Worm (Caenorhabditis elegans) whole organism, L4/young adult: ENCODE results near the gene sftb-2.

Experiments used
- W03F9.2 ChIP-seq: fragments of 150-350 bp; optimal IDR thresholded peaks from 2 replicates; lab custom pipeline; 2014; ENCODE audit warnings: missing biosample characterization, missing genetic modification characterization
- dao-5 ChIP-seq: sonication (generic microtip); optimal IDR thresholded peaks from 2 replicates; lab custom pipeline; 2016; ENCODE audit warnings: missing genotype, missing genetic modification characterization, moderate library complexity, missing compliant biosample characterization
- him-1 ChIP-seq: sonication (generic microtip); optimal IDR thresholded peaks from 2 replicates; lab custom pipeline; 2016; ENCODE audit warnings: missing genotype, missing genetic modification reagents, missing genetic modification characterization, missing compliant biosample characterization

Gene sftb-2

DNA sequence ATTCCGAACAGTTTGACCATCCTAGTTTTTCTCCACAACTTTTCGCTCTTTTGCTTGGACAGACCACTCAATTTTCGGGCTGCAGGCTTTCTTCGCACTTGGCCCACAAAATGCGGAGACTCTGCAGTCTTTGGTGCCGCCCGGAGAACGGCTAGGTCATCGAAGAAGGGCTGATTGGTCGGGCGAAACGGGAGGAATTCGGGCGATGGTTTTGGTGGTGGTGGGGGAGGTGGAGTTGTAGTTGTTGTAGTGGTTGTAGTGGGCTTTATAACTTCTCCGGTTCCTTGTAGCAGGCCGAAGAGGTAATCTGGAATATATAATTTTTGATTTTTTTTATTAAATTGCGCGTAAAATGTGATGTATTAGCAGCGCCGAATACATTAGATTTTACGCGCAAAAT, 9.6 kb downstream of the sftb-2 start:
- no peak for TF ChIP-seq him-1 (tag; lab: Kevin White, UChicago)
- TF ChIP-seq W03F9.2 (tag; lab: Kevin White, UChicago): no peak
- no peak for TF ChIP-seq dao-5 (tag; lab: Kevin White, UChicago)

DNA sequence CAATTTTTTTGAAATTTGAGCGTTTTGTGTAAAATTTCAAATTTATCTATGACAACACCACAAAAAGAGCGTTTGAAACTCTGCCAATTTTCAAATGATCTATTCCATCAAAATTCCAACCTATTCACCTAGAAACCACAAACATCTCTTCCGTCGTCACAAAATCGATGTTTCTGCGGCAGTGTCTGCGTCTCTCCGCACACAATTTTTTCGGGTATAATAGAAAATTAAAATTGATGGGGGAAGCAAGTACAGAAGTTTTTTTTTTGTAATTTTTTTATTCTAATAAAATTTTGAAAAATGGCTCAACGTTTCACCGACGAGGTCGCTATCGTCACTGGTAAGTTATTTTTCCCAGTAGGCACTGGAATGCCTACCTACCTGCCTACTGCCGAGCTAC, 10.6 kb downstream of the sftb-2 start, which contains the start of gene W03F9.9:
Gene W03F9.9, plus strand, starts transcription at position 301 of the 400 bp plus-strand sequence.
- TF ChIP-seq him-1 (tag; lab: Kevin White, UChicago) (no peak), W03F9.2 (tag; lab: Kevin White, UChicago) (no peak), dao-5 (tag; lab: Kevin White, UChicago) (no peak)

DNA sequence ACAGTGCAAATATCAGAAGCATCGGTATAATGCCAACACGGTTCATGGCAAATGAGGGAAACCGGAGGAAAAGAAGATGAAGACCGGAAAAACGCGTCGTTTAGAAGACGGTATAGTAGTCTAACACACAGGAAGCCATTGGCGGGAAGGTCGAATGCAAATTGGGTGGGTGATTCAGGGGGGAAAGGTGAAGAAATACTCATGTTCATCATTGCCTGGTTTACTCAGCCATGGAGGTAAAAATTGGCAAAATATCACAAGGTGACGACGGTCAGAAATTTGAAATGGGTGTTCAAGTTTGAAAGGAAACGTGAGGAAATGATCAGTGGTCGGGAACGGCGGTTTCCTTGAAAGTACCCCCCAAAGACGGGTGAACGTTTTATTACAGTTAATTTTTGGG, 13.2 kb downstream of the sftb-2 start, which contains the start of gene W03F9.11:
Gene W03F9.11, minus strand, starts transcription at position 101 of the 400 bp plus-strand sequence.
- TF ChIP-seq him-1 (tag; lab: Kevin White, UChicago) (no peak), dao-5 (tag; lab: Kevin White, UChicago) (no peak), W03F9.2 (tag; lab: Kevin White, UChicago) (no peak)

DNA sequence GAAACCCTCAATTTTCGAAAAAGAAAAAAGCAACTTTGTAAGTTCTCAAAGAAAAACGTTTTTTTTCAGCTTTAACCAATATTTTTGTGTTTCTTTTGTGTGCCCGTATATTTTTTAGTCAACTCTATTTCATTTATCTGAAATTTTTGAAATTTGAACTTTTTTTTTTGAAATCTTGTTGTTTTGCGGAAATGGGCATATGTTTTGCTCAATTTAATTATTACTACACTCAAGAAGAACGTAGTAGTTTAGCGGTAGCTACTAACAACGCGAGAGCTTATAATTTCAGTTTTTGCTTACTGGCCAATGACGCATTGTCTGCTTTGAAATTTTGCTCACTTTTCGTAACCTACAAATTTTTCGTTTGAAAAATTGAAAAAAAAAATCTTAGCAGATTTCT, 16.8 kb downstream of the sftb-2 start, which contains the start of gene srh-82:
Gene srh-82, plus strand, starts transcription at position 301 of the 400 bp plus-strand sequence.
- TF ChIP-seq W03F9.2 (tag; lab: Kevin White, UChicago) (no peak), him-1 (tag; lab: Kevin White, UChicago) (no peak), dao-5 (tag; lab: Kevin White, UChicago) (no peak)

DNA sequence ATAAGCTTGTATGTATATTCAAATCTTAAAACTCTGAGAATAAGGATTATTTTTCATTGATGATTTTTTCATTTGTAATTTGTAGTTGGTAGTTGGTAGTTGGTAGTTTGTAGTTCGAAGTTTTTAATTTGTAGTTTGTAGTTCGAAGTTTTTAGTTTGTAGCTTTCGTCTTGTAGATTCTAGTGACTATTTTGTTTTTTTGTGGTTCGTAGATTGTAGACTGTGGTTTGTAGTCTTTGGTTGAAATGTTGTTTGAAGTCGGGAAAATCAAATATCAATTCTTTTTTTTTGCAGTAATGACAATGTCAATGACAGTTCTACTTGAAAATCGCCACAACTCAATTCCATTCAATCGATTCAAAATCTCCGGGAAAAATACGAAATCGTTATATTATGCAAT, 17.7 kb downstream of the sftb-2 start:
- TF ChIP-seq W03F9.2 (tag; lab: Kevin White, UChicago) (no peak), him-1 (tag; lab: Kevin White, UChicago) (no peak), dao-5 (tag; lab: Kevin White, UChicago) (no peak)

DNA sequence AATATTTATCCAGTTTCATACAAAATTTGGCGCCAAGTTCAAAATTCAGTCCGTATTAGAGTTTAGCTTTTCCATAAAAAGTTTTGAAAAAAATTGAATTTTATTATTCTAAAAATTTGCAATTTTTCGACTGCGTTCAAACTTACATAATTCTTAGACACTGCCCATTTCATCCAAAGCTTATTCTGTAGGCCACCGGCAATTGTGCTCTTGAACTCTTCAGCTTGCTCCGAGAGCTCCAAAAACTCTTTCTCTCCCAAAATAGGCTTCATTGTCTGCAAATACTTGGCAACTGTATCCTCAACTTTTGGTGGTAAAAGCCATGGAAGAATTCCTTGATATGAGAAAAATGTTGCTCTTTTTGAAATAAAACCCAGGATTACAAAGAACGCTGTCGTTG, 22.0 kb downstream of the sftb-2 start:
- TF ChIP-seq W03F9.2 (tag; lab: Kevin White, UChicago) (no peak), dao-5 (tag; lab: Kevin White, UChicago) (no peak), him-1 (tag; lab: Kevin White, UChicago) (no peak)

DNA sequence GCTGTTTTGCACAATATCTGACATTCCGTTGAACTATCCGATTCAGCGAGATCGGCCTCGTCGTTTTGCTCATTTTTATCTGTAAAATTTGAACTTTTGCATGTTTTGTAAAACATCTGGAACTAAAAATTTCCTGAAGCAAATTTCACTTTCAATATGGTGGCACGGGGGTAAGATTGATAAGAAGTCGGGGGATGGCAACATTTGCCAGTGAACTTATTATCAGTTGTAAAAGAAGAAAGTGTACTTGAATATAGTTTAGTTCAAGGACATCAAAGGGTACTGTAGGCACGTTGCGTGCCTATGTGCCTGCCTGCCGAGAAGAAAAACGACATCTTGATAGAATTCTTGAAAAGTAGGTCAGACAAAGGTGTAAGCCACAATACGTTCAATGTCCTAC, 23.3 kb downstream of the sftb-2 start, which contains the start of gene W03F9.4:
Gene W03F9.4, minus strand, starts transcription at position 79 of the 400 bp plus-strand sequence.
- TF ChIP-seq him-1 (tag; lab: Kevin White, UChicago) (no peak), dao-5 (tag; lab: Kevin White, UChicago) (no peak), W03F9.2 (tag; lab: Kevin White, UChicago) (no peak)

DNA sequence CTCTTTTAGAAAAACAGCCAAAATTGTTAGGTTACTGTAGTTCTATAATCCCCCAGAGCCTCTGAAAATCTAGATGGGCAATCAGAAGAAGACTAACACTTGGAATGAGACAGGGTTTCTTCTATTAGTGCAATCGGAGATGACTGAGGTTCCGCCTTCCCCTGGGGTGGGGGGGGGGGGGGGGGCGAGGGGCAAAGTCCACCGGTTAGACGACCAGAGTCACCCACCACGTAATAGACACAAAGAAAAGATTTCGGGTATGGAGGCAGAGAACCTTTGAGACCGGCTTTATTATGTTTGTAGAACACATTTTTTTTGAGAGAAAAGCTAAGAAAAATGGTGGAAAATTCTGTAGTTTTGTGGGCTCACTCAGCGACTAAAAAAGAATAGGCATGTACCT, 24.1 kb downstream of the sftb-2 start:
- TF ChIP-seq dao-5 (tag; lab: Kevin White, UChicago): no peak
- TF ChIP-seq W03F9.2 (tag; lab: Kevin White, UChicago): no peak
- no peak for TF ChIP-seq him-1 (tag; lab: Kevin White, UChicago)

DNA sequence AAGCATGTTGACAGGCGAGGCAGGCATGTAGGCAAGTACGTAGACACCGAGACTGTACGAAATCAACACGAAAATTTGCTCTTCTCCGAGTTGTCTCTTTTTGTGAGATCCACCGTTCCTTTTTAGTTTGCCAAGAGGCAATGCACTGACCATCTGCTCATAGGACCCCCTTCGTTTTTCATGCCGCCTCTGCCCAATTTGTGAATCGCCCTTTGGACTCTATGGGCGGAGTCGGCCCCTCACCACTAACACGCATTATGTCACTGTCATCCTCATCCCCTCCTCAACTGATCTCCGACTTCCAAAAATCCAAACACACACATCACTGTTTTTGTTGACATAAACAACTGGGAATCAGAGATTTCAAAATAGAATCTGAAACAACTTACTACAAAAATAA, 25.8 kb downstream of the sftb-2 start:
- TF ChIP-seq him-1 (tag; lab: Kevin White, UChicago): no peak
- TF ChIP-seq W03F9.2 (tag; lab: Kevin White, UChicago): no peak
- TF ChIP-seq dao-5 (tag; lab: Kevin White, UChicago): no peak

DNA sequence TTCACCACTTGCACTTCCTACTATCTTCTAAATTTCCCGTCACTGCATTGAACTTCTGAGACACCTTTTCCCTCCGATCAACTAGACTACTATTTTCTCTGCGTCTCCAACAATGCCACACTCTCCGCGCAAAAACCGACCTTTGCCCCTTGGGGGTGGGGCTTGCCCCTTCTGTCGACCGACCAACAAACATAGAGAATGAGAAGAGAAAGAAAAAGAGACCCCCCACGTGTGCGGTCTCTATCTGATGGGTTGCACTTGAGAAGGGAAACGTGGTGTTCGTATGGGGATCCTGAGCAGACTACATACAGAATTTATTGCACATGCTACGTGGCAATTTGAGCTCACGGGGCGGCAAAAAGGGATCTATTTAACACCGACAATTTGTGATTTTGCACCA, 27.2 kb downstream of the sftb-2 start:
- TF ChIP-seq dao-5 (tag; lab: Kevin White, UChicago) (no peak), him-1 (tag; lab: Kevin White, UChicago) (no peak), W03F9.2 (tag; lab: Kevin White, UChicago) (no peak)

DNA sequence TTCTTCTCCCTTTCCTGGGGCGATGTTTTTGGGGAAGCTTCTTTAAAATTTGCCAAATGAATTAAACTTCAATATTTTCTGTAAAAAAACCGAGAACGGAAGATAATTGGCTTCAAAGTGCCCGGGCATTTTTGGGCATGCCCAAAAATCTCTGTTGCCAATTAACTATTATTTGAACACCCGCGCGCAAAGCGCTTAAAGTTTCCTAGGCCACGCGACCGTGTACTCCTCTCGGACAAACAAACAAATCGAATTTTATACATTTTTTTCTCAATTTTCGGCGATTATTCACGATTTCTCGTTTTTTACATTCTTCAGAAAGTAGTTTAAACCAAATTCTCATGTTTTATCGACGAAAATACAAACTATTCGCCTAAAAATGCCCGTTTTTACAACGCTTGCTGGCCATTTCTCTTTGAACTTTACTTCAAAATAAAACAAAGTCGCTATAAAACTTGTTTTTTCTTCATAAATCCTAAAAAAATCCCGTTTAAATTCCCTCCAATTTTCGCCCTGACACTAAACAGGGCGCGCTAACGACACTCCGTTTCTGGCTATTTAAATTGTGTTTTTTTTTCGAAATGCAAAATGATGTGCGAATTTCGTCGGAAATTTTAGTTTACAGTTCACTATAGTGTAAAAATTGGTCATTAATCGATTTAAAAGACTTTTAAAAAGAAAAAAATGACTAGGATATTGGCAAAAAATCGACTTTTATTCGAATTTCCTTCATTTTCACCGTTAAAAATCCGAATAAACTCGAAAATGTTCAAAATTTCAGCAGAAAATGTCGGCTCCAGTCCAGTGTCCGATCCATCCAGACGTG, 28.2 kb downstream of the sftb-2 start, which contains the start of gene ttb-1:
Gene ttb-1, plus strand, starts transcription at position 776 of the 826 bp plus-strand sequence.
- TF ChIP-seq him-1 (tag; lab: Kevin White, UChicago) (no peak), dao-5 (tag; lab: Kevin White, UChicago) (no peak)

DNA sequence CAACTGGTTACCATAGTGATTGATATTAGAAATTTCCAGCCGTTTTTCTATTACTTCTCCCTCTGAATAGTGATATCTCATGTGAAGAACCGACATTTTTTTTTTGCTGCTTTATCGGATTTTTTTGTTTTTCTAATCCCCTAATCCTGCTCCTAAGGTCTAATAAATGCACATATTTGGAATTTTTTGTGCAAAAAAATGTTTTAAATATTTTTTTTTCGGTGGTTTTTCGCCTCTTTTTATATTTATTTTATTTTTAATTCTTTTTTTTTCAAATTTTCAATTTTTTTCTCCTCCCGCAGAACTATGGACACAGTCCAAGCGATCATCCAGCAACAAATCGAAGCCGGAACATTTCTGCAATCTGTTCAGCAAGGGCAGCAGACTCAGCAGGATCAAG, 38.6 kb downstream of the sftb-2 start, which contains the start of gene Y108G3AL.2:
Gene Y108G3AL.2, plus strand, starts transcription at position 301 of the 400 bp plus-strand sequence.
- TF ChIP-seq dao-5 (tag; lab: Kevin White, UChicago): no peak
- no peak for TF ChIP-seq W03F9.2 (tag; lab: Kevin White, UChicago)
- TF ChIP-seq him-1 (tag; lab: Kevin White, UChicago): no peak

DNA sequence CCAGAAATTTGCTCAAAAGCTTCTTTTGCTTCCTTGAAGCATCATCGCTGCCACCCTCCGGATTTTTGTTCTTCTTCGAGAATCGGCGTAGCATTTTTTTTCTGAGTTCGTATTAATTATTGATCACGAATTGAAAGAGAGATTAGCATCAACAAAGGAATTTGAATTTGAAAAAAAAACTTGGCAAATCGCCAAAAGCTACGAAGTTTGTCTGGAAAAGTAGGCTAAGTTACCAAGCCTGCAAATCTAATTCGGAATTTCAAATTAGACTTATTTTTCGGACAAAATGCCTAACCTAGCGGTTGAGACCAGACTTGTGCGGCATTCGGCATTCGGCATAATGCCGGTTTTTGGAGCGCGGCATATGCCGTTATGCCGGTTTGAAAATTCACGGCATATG, 44.1 kb downstream of the sftb-2 start, which contains the start of gene cfap-36:
Gene cfap-36, minus strand, starts transcription at position 101 of the 400 bp plus-strand sequence.
- TF ChIP-seq him-1 (tag; lab: Kevin White, UChicago): no peak
- no peak for TF ChIP-seq dao-5 (tag; lab: Kevin White, UChicago)
- no peak for TF ChIP-seq W03F9.2 (tag; lab: Kevin White, UChicago)
